Worm (Caenorhabditis elegans) whole organism, L1 larva: ENCODE data around the gene sra-30.

Source experiments
- fkh-10 ChIP-seq: sonication (generic microtip); optimal IDR thresholded peaks from 2 replicates; lab custom pipeline; 2017; ENCODE audit warnings: missing biosample characterization, missing genetic modification reagents, missing genetic modification characterization
- fos-1 ChIP-seq: fragments of 150-350 bp; optimal IDR thresholded peaks from 2 replicates; lab custom pipeline; 2014; ENCODE audit warnings: missing biosample characterization, missing genetic modification characterization
- isw-1 ChIP-seq: fragments of 200-800 bp; sonication (Bioruptor generic); IDR thresholded peaks from 2 replicates; pipeline ENCODE4 v1.3.6; 2022; ENCODE audit warnings: missing genetic modification characterization, missing compliant biosample characterization
- skn-1 ChIP-seq: fragments of 150-350 bp; optimal IDR thresholded peaks from 2 replicates; lab custom pipeline; 2014; ENCODE audit warnings: missing biosample characterization, missing genetic modification characterization
- snpc-4 ChIP-seq: fragments of 150-350 bp; optimal IDR thresholded peaks from 2 replicates; lab custom pipeline; 2014; ENCODE audit warnings: missing biosample characterization, missing genetic modification characterization
- sox-4 ChIP-seq: sonication (generic microtip); optimal IDR thresholded peaks from 2 replicates; lab custom pipeline; 2016; ENCODE audit warnings: missing genetic modification characterization, missing compliant biosample characterization

DNA sequence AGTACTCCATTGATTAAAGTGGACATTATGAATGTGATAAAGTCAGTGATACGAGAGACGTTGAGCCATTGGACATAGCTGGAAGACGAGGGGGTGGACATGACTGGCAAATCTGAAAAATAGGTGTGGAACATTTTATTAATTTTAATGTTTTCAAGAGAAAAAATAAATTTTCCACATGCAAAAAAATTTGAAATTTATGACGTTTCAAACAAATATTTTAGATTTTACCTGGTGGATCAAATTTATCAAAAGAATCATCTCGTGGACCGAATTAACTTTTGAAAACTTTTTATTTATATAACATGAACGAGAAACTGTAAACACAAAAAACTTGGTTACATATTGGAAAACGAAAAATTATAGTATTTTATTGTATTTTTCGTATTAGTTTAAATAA lies 55.7 kb downstream of the sra-30 start, which contains the start of gene str-78:
- no peak for TF ChIP-seq fkh-10 (GFP tag; lab: Kevin White, UChicago)
- TF ChIP-seq skn-1 (tag; lab: Kevin White, UChicago) = no peak
- TF ChIP-seq isw-1 (GFP tag; lab: Robert Waterston, UW) = no peak
- no peak for TF ChIP-seq snpc-4 (tag; lab: Kevin White, UChicago)
- TF ChIP-seq sox-4 (tag; lab: Kevin White, UChicago) = no peak
- no peak for TF ChIP-seq fos-1 (tag; lab: Kevin White, UChicago)
